Worm (Caenorhabditis elegans) whole organism, L1 larva: ENCODE measurements around the gene egl-27.

Source experiments
- blmp-1 ChIP-seq: fragments of 150-350 bp; optimal IDR thresholded peaks from 2 replicates; lab custom pipeline; 2014; ENCODE audit warnings: missing biosample characterization, missing genetic modification characterization
- lin-13 ChIP-seq: fragments of 150-350 bp; optimal IDR thresholded peaks from 2 replicates; lab custom pipeline; 2014; ENCODE audit warnings: missing biosample characterization, missing genetic modification reagents, missing genetic modification characterization
- lin-15B ChIP-seq: fragments of 150-350 bp; sonication (generic microtip); optimal IDR thresholded peaks from 3 replicates; lab custom pipeline; 2014; ENCODE audit warnings: missing biosample characterization, missing genetic modification characterization
- nhr-76 ChIP-seq: sonication (generic microtip); optimal IDR thresholded peaks from 2 replicates; lab custom pipeline; 2017; ENCODE audit warnings: missing biosample characterization, missing genetic modification characterization
- snpc-4 ChIP-seq: fragments of 150-350 bp; optimal IDR thresholded peaks from 2 replicates; lab custom pipeline; 2014; ENCODE audit warnings: missing biosample characterization, missing genetic modification characterization

- TF ChIP-seq lin-15B (tag; lab: Kevin White, UChicago) (no peak), blmp-1 (tag; lab: Kevin White, UChicago) (peak; percentile 95), snpc-4 (tag; lab: Kevin White, UChicago) (no peak), nhr-76 (tag; lab: Kevin White, UChicago) (no peak), lin-13 (GFP tag; lab: Kevin White, UChicago) (no peak)
Measured at ce11 chrII:6841102-6841501, 6.3 kb downstream of the egl-27 start.
